Worm (Caenorhabditis elegans): ENCODE data around the gene T01D1.7.

T01D1.7 gene

ce11 chrII:173679-174078 lies at the start of gene T01D1.7:
Gene T01D1.7 (minus strand): TSS chrII:173779.
- no peak for TF ChIP-seq cog-1 (tag; optimal IDR thresholded peaks at IDR 0.05)
- no peak for TF ChIP-seq ref-1 (GFP tag; conservative IDR thresholded peaks at IDR 0.05)
- no peak for TF ChIP-seq med-1 (GFP tag; optimal IDR thresholded peaks at IDR 0.05; ENCODE audit: insufficient read depth)
- no peak for TF ChIP-seq ztf-23 (GFP tag; IDR thresholded peaks at IDR 0.05)
- no peak for TF ChIP-seq T22C8.4 (GFP tag; IDR thresholded peaks at IDR 0.05)
- TF ChIP-seq ztf-29 (GFP tag; IDR thresholded peaks at IDR 0.05): no peak
- no peak for TF ChIP-seq klf-2 (GFP tag; conservative IDR thresholded peaks at IDR 0.05)
- TF ChIP-seq flt-1 (GFP tag; IDR thresholded peaks at IDR 0.05): no peak
- no peak for TF ChIP-seq tab-1 (GFP tag; IDR thresholded peaks at IDR 0.05)

- no peak for TF ChIP-seq med-1 (GFP tag; optimal IDR thresholded peaks at IDR 0.05; ENCODE audit: insufficient read depth)
- no peak for TF ChIP-seq klf-2 (GFP tag; conservative IDR thresholded peaks at IDR 0.05)
- TF ChIP-seq T22C8.4 (GFP tag; IDR thresholded peaks at IDR 0.05): no peak
- 0 out of 2 replicates have a peak, but pooled peaks have one; percentile 58 for TF ChIP-seq flt-1 (GFP tag; IDR thresholded peaks at IDR 0.05)
- 0 out of 2 replicates have a peak, but pooled peaks have one; percentile 24 for TF ChIP-seq tab-1 (GFP tag; IDR thresholded peaks at IDR 0.05)
- peak; percentile 20 for TF ChIP-seq cog-1 (tag; optimal IDR thresholded peaks at IDR 0.05)
- TF ChIP-seq ztf-29 (GFP tag; IDR thresholded peaks at IDR 0.05): no peak
- no peak for TF ChIP-seq ztf-23 (GFP tag; IDR thresholded peaks at IDR 0.05)
- TF ChIP-seq ref-1 (GFP tag; conservative IDR thresholded peaks at IDR 0.05): no peak
Measured at ce11 chrII:221212-221611, 47.6 kb upstream of the T01D1.7 start.

DNA sequence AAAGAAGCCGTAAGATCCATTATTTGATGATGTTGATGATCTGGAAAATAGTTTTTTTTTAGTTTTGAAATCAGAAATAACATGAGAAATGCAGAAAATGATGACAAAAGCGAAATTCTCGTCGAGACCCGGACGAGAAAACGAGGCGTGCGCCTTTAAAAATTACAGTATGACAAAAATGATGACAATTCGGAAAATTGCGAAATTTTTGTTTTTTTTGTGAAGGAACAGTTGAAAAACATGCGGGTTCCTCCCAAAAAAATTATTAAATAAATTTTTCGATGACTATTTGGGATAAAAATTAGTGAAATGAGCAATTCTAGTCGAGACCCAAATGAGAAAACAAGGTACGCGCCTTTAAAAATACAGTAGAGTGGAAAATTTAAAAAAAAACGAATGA lies 47.0 kb upstream of the T01D1.7 start, which contains the start of gene ubxn-3:
Gene ubxn-3, minus strand, starts transcription at position 66 of the 400 bp plus-strand sequence.
- TF ChIP-seq ztf-29 (GFP tag; IDR thresholded peaks at IDR 0.05) (no peak), tab-1 (GFP tag; IDR thresholded peaks at IDR 0.05) (no peak), T22C8.4 (GFP tag; IDR thresholded peaks at IDR 0.05) (no peak), ztf-23 (GFP tag; IDR thresholded peaks at IDR 0.05) (no peak), klf-2 (GFP tag; conservative IDR thresholded peaks at IDR 0.05) (no peak), flt-1 (GFP tag; IDR thresholded peaks at IDR 0.05) (no peak), cog-1 (tag; optimal IDR thresholded peaks at IDR 0.05) (no peak), ref-1 (GFP tag; conservative IDR thresholded peaks at IDR 0.05) (no peak), med-1 (GFP tag; optimal IDR thresholded peaks at IDR 0.05; ENCODE audit: insufficient read depth) (no peak)

DNA sequence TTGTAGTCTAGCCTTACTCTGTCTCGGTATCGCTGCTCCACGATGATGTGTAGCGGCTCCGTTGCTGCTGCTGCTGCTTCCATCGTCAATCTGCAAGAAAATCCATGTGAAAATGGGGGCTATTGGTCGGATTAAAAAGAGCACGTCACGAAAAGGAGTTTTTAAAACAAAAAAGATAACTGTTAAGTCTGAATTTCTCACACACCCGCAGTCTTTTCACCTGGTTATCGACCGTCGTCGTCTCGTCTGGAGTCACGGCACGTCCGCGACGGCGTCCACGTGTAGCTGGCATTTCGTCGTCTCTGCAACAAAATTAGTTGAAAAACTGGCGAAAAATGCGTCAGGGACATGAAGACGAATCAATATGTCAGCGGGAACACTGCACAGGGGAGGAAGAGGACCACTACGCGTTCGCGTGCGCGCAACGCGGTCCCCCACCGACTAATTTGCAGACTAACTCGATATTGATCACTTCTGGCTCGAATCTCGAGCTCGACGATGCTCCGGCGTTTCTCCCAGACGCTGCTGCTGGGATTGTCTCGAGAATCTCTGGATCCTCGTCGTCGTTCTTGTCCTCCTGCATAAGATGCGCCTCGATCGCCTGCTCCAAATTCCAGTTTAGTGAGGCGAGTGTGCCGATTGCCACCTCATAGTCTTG lies 46.4 kb upstream of the T01D1.7 start:
- TF ChIP-seq med-1 (GFP tag; optimal IDR thresholded peaks at IDR 0.05; ENCODE audit: insufficient read depth): no peak
- TF ChIP-seq T22C8.4 (GFP tag; IDR thresholded peaks at IDR 0.05): no peak
- TF ChIP-seq klf-2 (GFP tag; conservative IDR thresholded peaks at IDR 0.05): no peak
- no peak for TF ChIP-seq flt-1 (GFP tag; IDR thresholded peaks at IDR 0.05)
- TF ChIP-seq tab-1 (GFP tag; IDR thresholded peaks at IDR 0.05): no peak
- no peak for TF ChIP-seq ref-1 (GFP tag; conservative IDR thresholded peaks at IDR 0.05)
- no peak for TF ChIP-seq ztf-23 (GFP tag; IDR thresholded peaks at IDR 0.05)
- no peak for TF ChIP-seq cog-1 (tag; optimal IDR thresholded peaks at IDR 0.05)
- TF ChIP-seq ztf-29 (GFP tag; IDR thresholded peaks at IDR 0.05): no peak

ce11 chrII:217308-217707 lies 43.7 kb upstream of the T01D1.7 start:
- no peak for TF ChIP-seq ref-1 (GFP tag; conservative IDR thresholded peaks at IDR 0.05)

- TF ChIP-seq ref-1 (GFP tag; conservative IDR thresholded peaks at IDR 0.05) (no peak), ztf-29 (GFP tag; IDR thresholded peaks at IDR 0.05) (no peak), T22C8.4 (GFP tag; IDR thresholded peaks at IDR 0.05) (no peak), tab-1 (GFP tag; IDR thresholded peaks at IDR 0.05) (no peak), ztf-23 (GFP tag; IDR thresholded peaks at IDR 0.05) (peak; percentile 78), flt-1 (GFP tag; IDR thresholded peaks at IDR 0.05) (peak; percentile 75), cog-1 (tag; optimal IDR thresholded peaks at IDR 0.05) (peak; percentile 66), med-1 (GFP tag; optimal IDR thresholded peaks at IDR 0.05; ENCODE audit: insufficient read depth) (no peak), klf-2 (GFP tag; conservative IDR thresholded peaks at IDR 0.05) (no peak)
Measured at ce11 chrII:216598-216997, 43.0 kb upstream of the T01D1.7 start, which contains the start of gene F48A11.4. Gene F48A11.4 (minus strand): TSS chrII:216621.

DNA sequence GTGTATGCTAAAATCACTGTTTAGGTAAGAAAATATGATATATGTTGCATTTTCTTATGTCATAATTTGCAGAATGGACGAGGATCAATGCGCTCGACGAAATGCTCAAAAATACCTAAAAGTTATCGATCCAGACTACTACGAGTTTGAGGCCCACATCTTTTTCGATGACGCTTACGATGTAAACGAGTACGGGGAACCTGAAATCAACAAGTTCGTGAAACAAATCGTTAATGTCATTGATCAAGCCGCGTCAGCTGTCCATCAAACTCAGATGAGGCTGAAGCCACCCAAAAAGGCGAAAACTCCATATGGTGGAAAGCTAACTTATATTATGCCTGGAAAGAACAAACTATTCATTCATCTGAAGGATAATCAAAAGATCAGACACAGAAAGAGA lies 34.5 kb upstream of the T01D1.7 start:
- TF ChIP-seq ztf-29 (GFP tag; IDR thresholded peaks at IDR 0.05): no peak

DNA sequence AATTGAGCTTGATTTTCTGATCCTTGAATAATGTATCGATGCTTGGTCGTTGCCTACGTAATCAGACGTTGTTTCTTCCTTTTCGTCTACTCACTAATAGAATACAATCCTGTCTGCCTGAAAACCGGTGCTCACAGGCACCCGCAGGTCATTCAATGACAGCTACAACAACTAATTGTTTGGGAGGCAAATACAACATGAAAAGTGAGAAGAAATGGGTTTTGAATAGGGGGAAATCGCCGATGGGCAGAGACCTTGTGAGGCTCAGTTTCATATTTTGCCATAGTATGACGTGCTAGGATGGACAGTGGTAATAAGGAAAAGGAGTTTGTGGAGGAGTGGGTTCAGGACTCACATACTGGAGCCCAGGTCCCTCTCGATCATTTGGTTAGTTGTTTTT lies 23.1 kb upstream of the T01D1.7 start, which contains the start of gene chs-2:
Gene chs-2, plus strand, starts transcription at position 301 of the 400 bp plus-strand sequence.
- TF ChIP-seq klf-2 (GFP tag; conservative IDR thresholded peaks at IDR 0.05): no peak
- TF ChIP-seq med-1 (GFP tag; optimal IDR thresholded peaks at IDR 0.05; ENCODE audit: insufficient read depth): no peak
- TF ChIP-seq ztf-29 (GFP tag; IDR thresholded peaks at IDR 0.05): no peak

DNA sequence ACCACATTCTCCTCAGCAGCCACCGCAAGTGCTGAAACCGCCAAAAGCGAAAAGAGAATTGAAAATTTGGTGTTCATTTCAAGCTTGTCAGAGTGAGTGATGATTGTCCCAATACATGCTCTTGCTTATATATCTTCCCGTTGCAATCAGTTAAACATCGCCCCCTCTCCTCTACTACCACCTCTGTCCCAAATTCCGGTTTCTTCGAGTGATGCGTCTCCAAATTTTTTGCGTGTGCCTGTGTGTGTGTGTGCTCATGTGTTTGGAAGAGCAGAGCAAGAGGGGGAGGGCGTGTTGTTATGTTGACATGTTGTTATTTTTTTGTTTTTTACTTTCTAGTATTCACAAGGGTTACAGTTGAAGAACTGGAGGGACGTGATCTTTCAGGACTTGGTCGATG lies 20.9 kb upstream of the T01D1.7 start, which contains the start of gene abu-11:
Gene abu-11, minus strand, starts transcription at position 101 of the 400 bp plus-strand sequence.
- TF ChIP-seq tab-1 (GFP tag; IDR thresholded peaks at IDR 0.05): no peak
- TF ChIP-seq ztf-23 (GFP tag; IDR thresholded peaks at IDR 0.05): no peak
- TF ChIP-seq flt-1 (GFP tag; IDR thresholded peaks at IDR 0.05): no peak
- no peak for TF ChIP-seq ztf-29 (GFP tag; IDR thresholded peaks at IDR 0.05)
- TF ChIP-seq cog-1 (tag; optimal IDR thresholded peaks at IDR 0.05): no peak
- no peak for TF ChIP-seq klf-2 (GFP tag; conservative IDR thresholded peaks at IDR 0.05)
- no peak for TF ChIP-seq med-1 (GFP tag; optimal IDR thresholded peaks at IDR 0.05; ENCODE audit: insufficient read depth)
- TF ChIP-seq T22C8.4 (GFP tag; IDR thresholded peaks at IDR 0.05): no peak
- TF ChIP-seq ref-1 (GFP tag; conservative IDR thresholded peaks at IDR 0.05): no peak

DNA sequence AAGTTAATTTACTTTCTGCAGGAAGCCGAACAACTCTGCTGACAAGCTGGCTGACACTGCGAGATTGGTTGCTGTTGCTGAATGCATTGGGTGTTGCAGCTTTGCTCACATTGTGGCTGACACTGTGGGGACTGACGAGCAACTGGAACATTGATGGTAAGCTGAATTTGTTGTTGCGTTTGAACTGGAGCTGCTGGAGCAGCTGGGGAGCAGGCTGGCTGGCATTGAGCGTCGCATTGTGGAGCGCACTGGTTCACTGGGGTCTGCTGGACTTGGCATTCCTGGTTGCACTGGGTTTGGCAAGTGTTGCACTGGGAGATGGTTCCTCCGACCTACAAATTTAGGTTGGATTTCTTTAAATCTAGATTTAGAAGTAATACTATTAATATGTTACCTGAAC lies 19.0 kb upstream of the T01D1.7 start:
- TF ChIP-seq tab-1 (GFP tag; IDR thresholded peaks at IDR 0.05) (no peak), klf-2 (GFP tag; conservative IDR thresholded peaks at IDR 0.05) (no peak), T22C8.4 (GFP tag; IDR thresholded peaks at IDR 0.05) (no peak), med-1 (GFP tag; optimal IDR thresholded peaks at IDR 0.05; ENCODE audit: insufficient read depth) (no peak)
